Fruit fly (Drosophila melanogaster) whole organism: ENCODE measurements around the gene NSD.

Experiments
- CG8478 ChIP-seq: fragments of >200 bp; optimal IDR thresholded peaks from 2 replicates; lab custom pipeline; 2018; ENCODE audit warnings: inconsistent platforms
- Dll ChIP-seq: fragments of >200 bp; optimal IDR thresholded peaks from 2 replicates; lab custom pipeline; 2017
- EcR ChIP-seq, 2 experiments: fragments of >200 bp; optimal IDR thresholded peaks; 2 replicates each; lab custom pipeline; 2017; ENCODE audit warnings: missing biosample characterization in 2 of 2, missing genetic modification characterization in 2 of 2, missing genetic modification reagents in 2 of 2
- psq ChIP-seq: fragments of >200 bp; optimal IDR thresholded peaks from 2 replicates; lab custom pipeline; 2017
- usp ChIP-seq: fragments of >200 bp; optimal IDR thresholded peaks from 2 replicates; lab custom pipeline; 2017; ENCODE audit warnings: missing biosample characterization, missing genetic modification characterization, mixed read lengths

dm6 chr3R:27921982-27922672, 15.5 kb downstream of the NSD start, which contains the start of gene BCAS2:
- TF ChIP-seq CG8478 (lab: Kevin White, UChicago): no peak
- TF ChIP-seq EcR (GFP tag; optimal IDR thresholded peaks at IDR 0.05; lab: Kevin White, UChicago): no peak
- no peak for TF ChIP-seq usp (GFP tag; lab: Kevin White, UChicago)
- no peak for TF ChIP-seq psq (lab: Kevin White, UChicago)
- TF ChIP-seq Dll (lab: Kevin White, UChicago): no peak
